Fruit fly (Drosophila melanogaster): ENCODE results near the gene CG43145.

- TF ChIP-seq Smox (GFP tag; optimal IDR thresholded peaks at IDR 0.05) (no peak), fd85E (GFP tag; optimal IDR thresholded peaks at IDR 0.05) (no peak), dac (GFP tag; optimal IDR thresholded peaks at IDR 0.05) (no peak), esn (GFP tag; optimal IDR thresholded peaks at IDR 0.05) (no peak), Gug (GFP tag; IDR thresholded peaks at IDR 0.05) (no peak), CG6792 (GFP tag; optimal IDR thresholded peaks at IDR 0.05) (no peak)
Observed at dm6 chr2L:3675770-3676169, 25.9 kb upstream of the CG43145 start.
